Fruit fly (Drosophila melanogaster) whole organism, embryonic: ENCODE data around the gene CG42240.

Source experiments
- Ada2b ChIP-seq: fragments of 200-800 bp; sonication (Bioruptor generic); IDR thresholded peaks from 2 replicates; pipeline ENCODE4 v1.3.6; 2022; ENCODE audit warnings: missing biosample characterization, missing genetic modification characterization
- CG10267 ChIP-seq: fragments of 200-800 bp; sonication (Bioruptor generic); optimal IDR thresholded peaks from 2 replicates; lab custom pipeline; 2018; ENCODE audit warnings: missing biosample characterization, mild to moderate bottlenecking, missing genetic modification characterization, moderate library complexity
- CG10565 ChIP-seq: fragments of 200-800 bp; sonication (Bioruptor generic); optimal IDR thresholded peaks from 3 replicates; lab custom pipeline; 2016; ENCODE audit warnings: missing biosample characterization, mild to moderate bottlenecking, missing genetic modification characterization
- CG11504 ChIP-seq: fragments of 200-800 bp; sonication (Bioruptor generic); optimal IDR thresholded peaks from 3 replicates; lab custom pipeline; 2019; ENCODE audit warnings: missing biosample characterization, mild to moderate bottlenecking, missing genetic modification characterization, moderate library complexity
- CG11723 ChIP-seq: fragments of 200-800 bp; sonication (Bioruptor generic); optimal IDR thresholded peaks from 2 replicates; lab custom pipeline; 2017; ENCODE audit warnings: missing biosample characterization, mild to moderate bottlenecking, missing genetic modification characterization
- CG13624 ChIP-seq: fragments of 200-800 bp; sonication (Bioruptor generic); optimal IDR thresholded peaks from 2 replicates; lab custom pipeline; 2016; ENCODE audit warnings: missing biosample characterization, missing genetic modification characterization
- CG14965 ChIP-seq: fragments of 200-800 bp; sonication (Bioruptor generic); optimal IDR thresholded peaks from 2 replicates; lab custom pipeline; 2016; ENCODE audit warnings: missing biosample characterization, missing genetic modification characterization, borderline replicate concordance
- CG15479 ChIP-seq: fragments of 200-800 bp; sonication (Bioruptor generic); optimal IDR thresholded peaks from 3 replicates; lab custom pipeline; 2019; ENCODE audit warnings: missing biosample characterization, mild to moderate bottlenecking, missing genetic modification characterization, moderate library complexity
- CG15601 ChIP-seq: fragments of 200-800 bp; sonication (Bioruptor generic); optimal IDR thresholded peaks from 3 replicates; lab custom pipeline; 2019; ENCODE audit warnings: missing biosample characterization, mild to moderate bottlenecking, missing genetic modification characterization, moderate library complexity
- CG30020 ChIP-seq: fragments of 200-800 bp; optimal IDR thresholded peaks from 2 replicates; lab custom pipeline; 2019; ENCODE audit warnings: missing biosample characterization, mild to moderate bottlenecking, missing genetic modification characterization, moderate library complexity
- CG30403 ChIP-seq: fragments of 200-800 bp; sonication (Bioruptor generic); optimal IDR thresholded peaks from 3 replicates; lab custom pipeline; 2016; ENCODE audit warnings: missing biosample characterization, missing genetic modification characterization
- CG32532 ChIP-seq: fragments of 200-800 bp; sonication (Bioruptor generic); IDR thresholded peaks from 2 replicates; pipeline ENCODE4 v1.3.6; 2022; ENCODE audit warnings: missing biosample characterization, missing genetic modification characterization
- CG34422 ChIP-seq: fragments of 200-800 bp; sonication (Bioruptor generic); IDR thresholded peaks from 3 replicates; pipeline ENCODE4 v1.3.6; 2022; ENCODE audit warnings: missing biosample characterization, missing genetic modification characterization
- CG3995 ChIP-seq: fragments of 200-800 bp; sonication (Bioruptor generic); optimal IDR thresholded peaks from 3 replicates; lab custom pipeline; 2016; ENCODE audit warnings: missing biosample characterization, missing genetic modification characterization
- CG4404 ChIP-seq: fragments of 200-800 bp; sonication (Bioruptor generic); IDR thresholded peaks from 2 replicates; pipeline ENCODE4 v1.3.6; 2022; ENCODE audit warnings: missing biosample characterization, missing genetic modification characterization
- CG6689 ChIP-seq: fragments of 200-800 bp; sonication (Bioruptor generic); IDR thresholded peaks from 2 replicates; pipeline ENCODE4 v1.3.6; 2022; ENCODE audit warnings: missing biosample characterization, missing genetic modification characterization
- CG8478 ChIP-seq: fragments of >200 bp; optimal IDR thresholded peaks from 2 replicates; lab custom pipeline; 2018
- CG9215 ChIP-seq: fragments of 200-800 bp; sonication (Bioruptor generic); IDR thresholded peaks from 2 replicates; pipeline ENCODE4 v1.3.6; 2022; ENCODE audit warnings: missing biosample characterization, missing genetic modification characterization
- CG9437 ChIP-seq: fragments of 200-800 bp; sonication (Bioruptor generic); optimal IDR thresholded peaks from 2 replicates; lab custom pipeline; 2018; ENCODE audit warnings: missing biosample characterization, mild to moderate bottlenecking, missing genetic modification characterization
- CG9797 ChIP-seq: fragments of 200-800 bp; sonication (Bioruptor generic); optimal IDR thresholded peaks from 3 replicates; lab custom pipeline; 2018; ENCODE audit warnings: missing biosample characterization, mild to moderate bottlenecking, missing genetic modification characterization
- CG9932 ChIP-seq: fragments of 200-800 bp; sonication (Bioruptor generic); IDR thresholded peaks from 2 replicates; pipeline ENCODE4 v1.3.6; 2022; ENCODE audit warnings: missing biosample characterization, missing genetic modification characterization
- CHES-1-like ChIP-seq: fragments of 200-800 bp; sonication (Bioruptor generic); optimal IDR thresholded peaks from 2 replicates; lab custom pipeline; 2016; ENCODE audit warnings: missing biosample characterization, missing genetic modification characterization
- CrebB ChIP-seq: fragments of 200-800 bp; sonication (Bioruptor generic); optimal IDR thresholded peaks from 3 replicates; lab custom pipeline; 2018; ENCODE audit warnings: missing biosample characterization, mild to moderate bottlenecking, missing genetic modification characterization
- Deaf1 ChIP-seq: fragments of 200-800 bp; optimal IDR thresholded peaks from 3 replicates; lab custom pipeline; 2019; ENCODE audit warnings: missing biosample characterization, mild to moderate bottlenecking, missing genetic modification characterization, moderate library complexity
- Ets97D ChIP-seq: fragments of 200-800 bp; sonication (Bioruptor generic); optimal IDR thresholded peaks from 3 replicates; lab custom pipeline; 2016; ENCODE audit warnings: missing biosample characterization, missing genetic modification characterization
- GATAe ChIP-seq: fragments of 200-800 bp; sonication (Bioruptor generic); conservative IDR thresholded peaks from 2 replicates; pipeline ENCODE4 v1.3.6; 2022; ENCODE audit warnings: missing biosample characterization, missing genetic modification characterization
- Hand ChIP-seq: fragments of 200-800 bp; sonication (Bioruptor generic); optimal IDR thresholded peaks from 2 replicates; lab custom pipeline; 2017; ENCODE audit warnings: mild to moderate bottlenecking, missing biosample characterization, missing genetic modification reagents, missing genetic modification characterization
- HmgZ ChIP-seq: fragments of 200-800 bp; sonication (Bioruptor generic); optimal IDR thresholded peaks from 2 replicates; lab custom pipeline; 2018; ENCODE audit warnings: missing biosample characterization, mild to moderate bottlenecking, missing genetic modification characterization
- MTF-1 ChIP-seq: fragments of 200-800 bp; sonication (Bioruptor generic); optimal IDR thresholded peaks from 2 replicates; lab custom pipeline; 2018; ENCODE audit warnings: missing biosample characterization, mild to moderate bottlenecking, missing genetic modification characterization, borderline replicate concordance
- Neu2 ChIP-seq: fragments of 200-800 bp; sonication (Bioruptor generic); optimal IDR thresholded peaks from 3 replicates; lab custom pipeline; 2016; ENCODE audit warnings: missing biosample characterization, missing genetic modification characterization, borderline replicate concordance
- Usf ChIP-seq: fragments of 200-800 bp; sonication (Bioruptor generic); optimal IDR thresholded peaks from 2 replicates; lab custom pipeline; 2017; ENCODE audit warnings: missing genotype, missing biosample characterization, missing genetic modification characterization
- ac ChIP-seq: fragments of 200-800 bp; sonication (Bioruptor generic); optimal IDR thresholded peaks from 3 replicates; lab custom pipeline; 2017; ENCODE audit warnings: missing biosample characterization, mild to moderate bottlenecking, missing genetic modification characterization
- bowl ChIP-seq: fragments of 200-800 bp; sonication (Bioruptor generic); IDR thresholded peaks from 2 replicates; pipeline ENCODE4 v1.3.6; 2022; ENCODE audit warnings: missing biosample characterization, missing genetic modification characterization
- chn ChIP-seq: fragments of 200-800 bp; sonication (Bioruptor generic); optimal IDR thresholded peaks from 2 replicates; lab custom pipeline; 2016; ENCODE audit warnings: missing biosample characterization, missing genetic modification characterization
- cwo ChIP-seq: fragments of 200-800 bp; sonication (Bioruptor generic); optimal IDR thresholded peaks from 3 replicates; lab custom pipeline; 2017; ENCODE audit warnings: missing biosample characterization, missing genetic modification characterization, mild to moderate bottlenecking, moderate library complexity, missing genetic modification reagents
- esg ChIP-seq: fragments of 200-800 bp; sonication (Bioruptor generic); conservative IDR thresholded peaks from 2 replicates; pipeline ENCODE4 v1.3.6; 2022; ENCODE audit warnings: missing biosample characterization, missing genetic modification characterization
- gem ChIP-seq: fragments of 200-800 bp; sonication (Bioruptor generic); optimal IDR thresholded peaks from 2 replicates; lab custom pipeline; 2019; ENCODE audit warnings: missing biosample characterization, mild to moderate bottlenecking, missing genetic modification characterization, moderate library complexity
- jing ChIP-seq: fragments of 200-800 bp; sonication (Bioruptor generic); optimal IDR thresholded peaks from 2 replicates; lab custom pipeline; 2018; ENCODE audit warnings: missing biosample characterization, mild to moderate bottlenecking, missing genetic modification characterization
- klu ChIP-seq: fragments of 200-800 bp; sonication (Bioruptor generic); IDR thresholded peaks from 2 replicates; pipeline ENCODE4 v1.3.6; 2022; ENCODE audit warnings: missing biosample characterization, missing genetic modification characterization
- mld ChIP-seq: fragments of 200-800 bp; sonication (Bioruptor generic); IDR thresholded peaks from 3 replicates; pipeline ENCODE4 v1.3.6; 2022; ENCODE audit warnings: missing biosample characterization, missing genetic modification characterization; ENCODE audit not compliant: partially characterized antibody
- nerfin-1 ChIP-seq: fragments of 200-800 bp; sonication (Bioruptor generic); optimal IDR thresholded peaks from 3 replicates; lab custom pipeline; 2019; ENCODE audit warnings: missing biosample characterization, mild to moderate bottlenecking, missing genetic modification characterization, moderate library complexity
- oc ChIP-seq: fragments of 200-800 bp; sonication (Bioruptor generic); optimal IDR thresholded peaks from 2 replicates; lab custom pipeline; 2018; ENCODE audit warnings: missing biosample characterization, mild to moderate bottlenecking, missing genetic modification characterization, moderate library complexity
- pan ChIP-seq, 4 experiments: fragments of >200 bp in 3 of 4; fragments of 200-800 bp in 1 of 4; sonication (Bioruptor generic) in 1 of 4; optimal IDR thresholded peaks in 3 of 4; IDR thresholded peaks in 1 of 4; 2 replicates each; pipeline versions ENCODE4 v1.3.6 to Lab custom; 2017 to 2022; ENCODE audit warnings: missing biosample characterization in 2 of 4, missing genetic modification characterization in 2 of 4, mixed read lengths in 1 of 4
- pita ChIP-seq: fragments of 200-800 bp; sonication (Bioruptor generic); optimal IDR thresholded peaks from 2 replicates; lab custom pipeline; 2017; ENCODE audit warnings: missing biosample characterization, mild to moderate bottlenecking, missing genetic modification characterization
- twi ChIP-seq: fragments of 200-800 bp; optimal IDR thresholded peaks from 2 replicates; lab custom pipeline; 2019; ENCODE audit warnings: missing biosample characterization, mild to moderate bottlenecking, missing genetic modification characterization, moderate library complexity
- tx ChIP-seq: fragments of 200-800 bp; sonication (Bioruptor generic); optimal IDR thresholded peaks from 2 replicates; lab custom pipeline; 2016; ENCODE audit warnings: missing biosample characterization, missing genetic modification characterization
- wor ChIP-seq: fragments of 200-800 bp; sonication (Bioruptor generic); IDR thresholded peaks from 2 replicates; pipeline ENCODE4 v1.3.6; 2022; ENCODE audit warnings: missing biosample characterization, missing genetic modification characterization
- z ChIP-seq: fragments of 200-800 bp; sonication (Bioruptor generic); IDR thresholded peaks from 3 replicates; pipeline ENCODE4 v1.3.6; 2022; ENCODE audit warnings: missing biosample characterization, missing genetic modification characterization

Gene CG42240

dm6 chrX:6351917-6352768 lies 21.5 kb downstream of the CG42240 start (continued):
- TF ChIP-seq CG10267 (tag; lab: Kevin White, UChicago) (peak; percentile 34), CG8478 (lab: Kevin White, UChicago) (no peak), Neu2 (GFP tag; lab: Kevin White, UChicago) (no peak), jing (GFP tag; lab: Kevin White, UChicago) (no peak), CG15479 (GFP tag; lab: Kevin White, UChicago) (peak; percentile 20), CG32532 (GFP tag; lab: Robert Waterston, UW) (peak; percentile 56; the same call in 1 of the 2 replicates), CG34422 (peak; percentile 35; the same call in 1 of the 3 replicates), oc (tag; lab: Kevin White, UChicago) (peak; percentile 2), CG10565 (no peak), tx (peak; percentile 10), esg (no peak), cwo (GFP tag; lab: Kevin White, UChicago) (peak; percentile 23), CG14965 (GFP tag; lab: Kevin White, UChicago) (no peak), CG11504 (tag; lab: Kevin White, UChicago) (peak; percentile 19), Usf (GFP tag; lab: Kevin White, UChicago) (no peak), bowl (no peak), CG9215 (no peak), CG3995 (GFP tag; lab: Kevin White, UChicago) (peak; percentile 71), ac (GFP tag; lab: Kevin White, UChicago) (peak; percentile 11), CG15601 (tag; lab: Kevin White, UChicago) (peak; percentile 17), CrebB (tag; lab: Kevin White, UChicago) (peak; percentile 1), CG9437 (GFP tag; lab: Kevin White, UChicago) (peak; percentile 21), Ada2b (GFP tag; lab: Robert Waterston, UW) (no peak), gem (tag; lab: Kevin White, UChicago) (no peak), pita (no peak), wor (GFP tag; lab: Robert Waterston, UW) (no peak), z (GFP tag; lab: Robert Waterston, UW) (no peak), HmgZ (tag; lab: Kevin White, UChicago) (no peak), twi (tag; lab: Kevin White, UChicago) (peak; percentile 9), pan (optimal IDR thresholded peaks at IDR 0.05; lab: Kevin White, UChicago) (no peak), pan (GFP tag; optimal IDR thresholded peaks at IDR 0.05 in 1 of 2, IDR thresholded peaks at IDR 0.05 in 1 of 2) (peak in 1 of 2 experiments; percentile 27), chn (peak; percentile 21), CG4404 (GFP tag; lab: Robert Waterston, UW) (no peak), Deaf1 (tag; lab: Kevin White, UChicago) (no peak), klu (GFP tag; lab: Robert Waterston, UW) (peak; percentile 87; the same call in 1 of the 2 replicates), CG9932 (GFP tag; lab: Robert Waterston, UW) (no peak), CG9797 (GFP tag; lab: Kevin White, UChicago) (peak; percentile 84), Hand (GFP tag; lab: Kevin White, UChicago) (no peak), CG11723 (GFP tag; lab: Kevin White, UChicago) (peak; percentile 2), Ets97D (peak; percentile 73), mld (no peak), CG6689 (GFP tag; lab: Robert Waterston, UW) (0 out of 2 replicates have a peak, but pooled peaks have one; percentile 18), CG13624 (GFP tag; lab: Kevin White, UChicago) (peak; percentile 13), MTF-1 (peak; percentile 38), GATAe (no peak), CHES-1-like (GFP tag; lab: Kevin White, UChicago) (no peak), CG30020 (tag; lab: Kevin White, UChicago) (no peak), nerfin-1 (peak; percentile 86), CG30403 (GFP tag; lab: Kevin White, UChicago) (no peak)
